Worm (Caenorhabditis elegans) whole organism, L1 larva: Measurements from ENCODE around the gene ZK1058.9.

Source experiments
- C04F5.9 ChIP-seq: sonication (generic microtip); optimal IDR thresholded peaks from 2 replicates; lab custom pipeline; 2016; ENCODE audit warnings: missing genetic modification characterization, missing compliant biosample characterization
- C16A3.4 ChIP-seq: fragments of 150-350 bp; optimal IDR thresholded peaks from 2 replicates; lab custom pipeline; 2014; ENCODE audit warnings: missing biosample characterization, missing genetic modification characterization
- C34B4.2 ChIP-seq: sonication (generic microtip); optimal IDR thresholded peaks from 2 replicates; lab custom pipeline; 2017; ENCODE audit warnings: mild to moderate bottlenecking, missing genetic modification characterization, missing compliant biosample characterization
- Y116A8C.19 ChIP-seq: sonication (generic microtip); optimal IDR thresholded peaks from 2 replicates; lab custom pipeline; 2016; ENCODE audit warnings: missing compliant biosample characterization, missing genetic modification characterization, borderline replicate concordance
- alr-1 ChIP-seq: fragments of 200-800 bp; sonication (Bioruptor generic); optimal IDR thresholded peaks from 2 replicates; lab custom pipeline; 2018; ENCODE audit warnings: borderline replicate concordance, mild to moderate bottlenecking, missing genetic modification characterization, missing compliant biosample characterization
- aly-2 ChIP-seq: fragments of 150-350 bp; optimal IDR thresholded peaks from 2 replicates; lab custom pipeline; 2014; ENCODE audit warnings: missing biosample characterization, missing genetic modification characterization
- ama-1 ChIP-seq: fragments of 150-350 bp; optimal IDR thresholded peaks from 2 replicates; lab custom pipeline; 2014
- ceh-8 ChIP-seq: fragments of 200-800 bp; sonication (Bioruptor generic); optimal IDR thresholded peaks from 2 replicates; lab custom pipeline; 2018; ENCODE audit warnings: mild to moderate bottlenecking, missing genetic modification characterization, moderate library complexity, missing compliant biosample characterization
- ceh-88 ChIP-seq: fragments of 200-800 bp; sonication (Bioruptor generic); IDR thresholded peaks from 2 replicates; pipeline ENCODE4 v1.3.6; 2022; ENCODE audit warnings: missing genetic modification characterization, missing compliant biosample characterization
- dpl-1 ChIP-seq, 3 experiments: fragments of 150-350 bp in 2 of 3; sonication (generic microtip) in 1 of 3; optimal IDR thresholded peaks; 2 replicates each; lab custom pipeline; 2014 to 2017; ENCODE audit warnings: missing biosample characterization in 3 of 3, missing genetic modification characterization in 3 of 3, missing genetic modification reagents in 3 of 3
- efl-1 ChIP-seq, 4 experiments: fragments of 150-350 bp; optimal IDR thresholded peaks in 3 of 4; peaks in 1 of 4; 1 replicate in 1 of 4; 2 replicates in 3 of 4; lab custom pipeline; 2014; ENCODE audit warnings: missing biosample characterization in 2 of 4, missing genetic modification characterization in 2 of 4, missing genetic modification reagents in 2 of 4
- efl-3 ChIP-seq: fragments of 200-800 bp; sonication (Bioruptor generic); optimal IDR thresholded peaks from 2 replicates; lab custom pipeline; 2018; ENCODE audit warnings: mild to moderate bottlenecking, missing genetic modification characterization, missing compliant biosample characterization
- egl-13 ChIP-seq: sonication (generic microtip); optimal IDR thresholded peaks from 2 replicates; lab custom pipeline; 2016; ENCODE audit warnings: missing genotype, missing genetic modification reagents, missing genetic modification characterization, missing compliant biosample characterization
- egl-27 ChIP-seq, 2 experiments: fragments of 150-350 bp in 1 of 2; sonication (generic microtip); optimal IDR thresholded peaks; 3 replicates each; lab custom pipeline; 2017 to 2018; ENCODE audit warnings: missing biosample characterization in 2 of 2, missing genetic modification characterization in 2 of 2, missing genetic modification reagents in 2 of 2
- elt-2 ChIP-seq: sonication (generic microtip); optimal IDR thresholded peaks from 2 replicates; lab custom pipeline; 2016; ENCODE audit warnings: missing genetic modification characterization, mild to moderate bottlenecking, inconsistent platforms, missing compliant biosample characterization, missing genetic modification reagents
- fkh-10 ChIP-seq: sonication (generic microtip); optimal IDR thresholded peaks from 2 replicates; lab custom pipeline; 2017; ENCODE audit warnings: missing biosample characterization, missing genetic modification reagents, missing genetic modification characterization
- fkh-4 ChIP-seq: sonication (generic microtip); optimal IDR thresholded peaks from 2 replicates; lab custom pipeline; 2016; ENCODE audit warnings: missing compliant biosample characterization, missing genetic modification characterization, borderline replicate concordance
- fos-1 ChIP-seq: fragments of 150-350 bp; optimal IDR thresholded peaks from 2 replicates; lab custom pipeline; 2014; ENCODE audit warnings: missing biosample characterization, missing genetic modification characterization
- grh-1 ChIP-seq: fragments of 200-800 bp; sonication (Bioruptor generic); IDR thresholded peaks from 2 replicates; pipeline ENCODE4 v1.3.6; 2022; ENCODE audit warnings: missing genetic modification reagents, missing genetic modification characterization, missing compliant biosample characterization
- hlh-4 ChIP-seq: sonication (generic microtip); optimal IDR thresholded peaks from 2 replicates; lab custom pipeline; 2016; ENCODE audit warnings: mild to moderate bottlenecking, missing genetic modification characterization, missing compliant biosample characterization
- hpl-2 ChIP-seq: fragments of 150-350 bp; optimal IDR thresholded peaks from 2 replicates; lab custom pipeline; 2014; ENCODE audit warnings: missing biosample characterization, missing genetic modification reagents, missing genetic modification characterization
- irx-1 ChIP-seq: sonication (generic microtip); optimal IDR thresholded peaks from 2 replicates; lab custom pipeline; 2016; ENCODE audit warnings: missing genetic modification characterization, missing compliant biosample characterization
- lin-14 ChIP-seq: fragments of 200-800 bp; sonication (Bioruptor generic); optimal IDR thresholded peaks from 2 replicates; lab custom pipeline; 2018; ENCODE audit warnings: mild to moderate bottlenecking, missing genetic modification characterization, moderate library complexity, missing compliant biosample characterization
- lin-15B ChIP-seq: fragments of 150-350 bp; sonication (generic microtip); optimal IDR thresholded peaks from 3 replicates; lab custom pipeline; 2014; ENCODE audit warnings: missing biosample characterization, missing genetic modification characterization
- lin-35 ChIP-seq, 2 experiments: fragments of 150-350 bp; optimal IDR thresholded peaks; 2 replicates each; lab custom pipeline; 2014; ENCODE audit warnings: missing biosample characterization in 2 of 2, missing genetic modification characterization in 2 of 2, missing genetic modification reagents in 2 of 2
- lin-39 ChIP-seq: fragments of 150-350 bp; optimal IDR thresholded peaks from 2 replicates; lab custom pipeline; 2014; ENCODE audit warnings: missing biosample characterization, missing genetic modification reagents, missing genetic modification characterization
- lsy-2 ChIP-seq, 2 experiments: fragments of 150-350 bp; optimal IDR thresholded peaks; 2 replicates each; lab custom pipeline; 2014; ENCODE audit warnings: missing biosample characterization in 2 of 2, missing genetic modification characterization in 2 of 2
- mep-1 ChIP-seq: fragments of 150-350 bp; optimal IDR thresholded peaks from 2 replicates; lab custom pipeline; 2014; ENCODE audit warnings: missing biosample characterization, missing genetic modification characterization
- nhr-20 ChIP-seq: sonication (generic microtip); optimal IDR thresholded peaks from 2 replicates; lab custom pipeline; 2016; ENCODE audit warnings: mild to moderate bottlenecking, missing genetic modification characterization, missing compliant biosample characterization
- nhr-237 ChIP-seq: fragments of 150-350 bp; optimal IDR thresholded peaks from 2 replicates; lab custom pipeline; 2014; ENCODE audit warnings: missing biosample characterization, missing genetic modification characterization
- nhr-71 ChIP-seq: sonication (generic microtip); optimal IDR thresholded peaks from 2 replicates; lab custom pipeline; 2016; ENCODE audit warnings: mild to moderate bottlenecking, missing genetic modification characterization, moderate library complexity, missing compliant biosample characterization
- nhr-76 ChIP-seq: sonication (generic microtip); optimal IDR thresholded peaks from 2 replicates; lab custom pipeline; 2017; ENCODE audit warnings: missing biosample characterization, missing genetic modification characterization
- nhr-77 ChIP-seq: fragments of 150-350 bp; optimal IDR thresholded peaks from 2 replicates; lab custom pipeline; 2014; ENCODE audit warnings: missing biosample characterization, missing genetic modification characterization
- nhr-85 ChIP-seq: sonication (generic microtip); peaks from one replicate; lab custom pipeline; 2016; ENCODE audit warnings: missing genetic modification characterization, inconsistent platforms, missing compliant biosample characterization
- pag-3 ChIP-seq: sonication (generic microtip); optimal IDR thresholded peaks from 2 replicates; lab custom pipeline; 2017; ENCODE audit warnings: missing genetic modification characterization, mild to moderate bottlenecking, missing compliant biosample characterization, antibody characterized with exemption, borderline replicate concordance; ENCODE audit not compliant: insufficient read depth
- pqm-1 ChIP-seq: sonication (generic microtip); optimal IDR thresholded peaks from 3 replicates; lab custom pipeline; 2017; ENCODE audit warnings: missing biosample characterization, missing genetic modification characterization
- rnt-1 ChIP-seq: sonication (generic microtip); optimal IDR thresholded peaks from 2 replicates; lab custom pipeline; 2016; ENCODE audit warnings: mild to moderate bottlenecking, missing genetic modification characterization, moderate library complexity, missing compliant biosample characterization
- skn-1 ChIP-seq: fragments of 150-350 bp; optimal IDR thresholded peaks from 2 replicates; lab custom pipeline; 2014; ENCODE audit warnings: missing biosample characterization, missing genetic modification characterization
- sox-4 ChIP-seq: sonication (generic microtip); optimal IDR thresholded peaks from 2 replicates; lab custom pipeline; 2016; ENCODE audit warnings: missing genetic modification characterization, missing compliant biosample characterization
- tbx-2 ChIP-seq: sonication (generic microtip); optimal IDR thresholded peaks from 2 replicates; lab custom pipeline; 2016; ENCODE audit warnings: missing genetic modification characterization, missing compliant biosample characterization
- tlp-1 ChIP-seq: fragments of 150-350 bp; optimal IDR thresholded peaks from 2 replicates; lab custom pipeline; 2014; ENCODE audit warnings: missing biosample characterization, missing genetic modification characterization
- unc-130 ChIP-seq: fragments of 150-350 bp; optimal IDR thresholded peaks from 2 replicates; lab custom pipeline; 2017; ENCODE audit warnings: missing biosample characterization, missing genetic modification characterization, inconsistent platforms
- unc-98 ChIP-seq: fragments of 200-800 bp; sonication (Bioruptor generic); IDR thresholded peaks from 2 replicates; pipeline ENCODE4 v1.3.6; 2022; ENCODE audit warnings: missing genetic modification characterization, missing compliant biosample characterization
- vab-15 ChIP-seq: sonication (generic microtip); optimal IDR thresholded peaks from 2 replicates; lab custom pipeline; 2017; ENCODE audit warnings: missing genotype, mild to moderate bottlenecking, missing genetic modification characterization, missing compliant biosample characterization
- xbp-1 ChIP-seq: sonication (generic microtip); optimal IDR thresholded peaks from 2 replicates; lab custom pipeline; 2016; ENCODE audit warnings: missing genetic modification characterization, missing compliant biosample characterization
- zag-1 ChIP-seq: fragments of 150-350 bp; optimal IDR thresholded peaks from 2 replicates; lab custom pipeline; 2014; ENCODE audit warnings: missing biosample characterization, missing genetic modification characterization
- zip-4 ChIP-seq: fragments of 200-800 bp; sonication (Bioruptor generic); optimal IDR thresholded peaks from 2 replicates; lab custom pipeline; 2018; ENCODE audit warnings: mild to moderate bottlenecking, missing genetic modification characterization, moderate library complexity, missing compliant biosample characterization
- ztf-4 ChIP-seq: fragments of 150-350 bp; optimal IDR thresholded peaks from 2 replicates; lab custom pipeline; 2014; ENCODE audit warnings: missing biosample characterization, missing genetic modification characterization

ZK1058.9 gene

ce11 chrIII:3927450-3927849, 1.4 kb upstream of the ZK1058.9 start (continued):
- TF ChIP-seq lin-35 (GFP tag; optimal IDR thresholded peaks at IDR 0.05; lab: Kevin White, UChicago) (peak in 1 of 2 experiments; percentile 30), Y116A8C.19 (no peak), nhr-71 (tag; lab: Kevin White, UChicago) (peak; percentile 61), nhr-76 (tag; lab: Kevin White, UChicago) (no peak), egl-13 (tag; lab: Kevin White, UChicago) (no peak), aly-2 (tag; lab: Kevin White, UChicago) (no peak), ztf-4 (no peak), tlp-1 (tag; lab: Kevin White, UChicago) (no peak), fkh-4 (tag; lab: Kevin White, UChicago) (no peak), dpl-1 (GFP tag; optimal IDR thresholded peaks at IDR 0.05; lab: Kevin White, UChicago) (peak in 2 of 3 experiments; percentile 18 to 27), vab-15 (tag; lab: Kevin White, UChicago) (no peak), unc-98 (no peak), ceh-8 (no peak), grh-1 (GFP tag; lab: Robert Waterston, UW) (no peak), tbx-2 (tag; lab: Kevin White, UChicago) (no peak), hpl-2 (no peak), zag-1 (tag; lab: Kevin White, UChicago) (no peak), pqm-1 (tag; lab: Kevin White, UChicago) (no peak), C04F5.9 (tag; lab: Kevin White, UChicago) (no peak), elt-2 (no peak), nhr-20 (no peak), zip-4 (no peak), irx-1 (tag; lab: Kevin White, UChicago) (no peak), hlh-4 (tag; lab: Kevin White, UChicago) (no peak), lin-15B (no peak), fkh-10 (GFP tag; lab: Kevin White, UChicago) (no peak), xbp-1 (tag; lab: Kevin White, UChicago) (no peak), nhr-237 (tag; lab: Kevin White, UChicago) (no peak), egl-27 (tag; optimal IDR thresholded peaks at IDR 0.05; lab: Kevin White, UChicago) (no peak), efl-3 (no peak), C16A3.4 (tag; lab: Kevin White, UChicago) (no peak), lin-14 (GFP tag; lab: Kevin White, UChicago) (peak; percentile 79), unc-130 (tag; lab: Kevin White, UChicago) (peak; percentile 65), ama-1 (lab: Kevin White, UChicago) (no peak), efl-1 (optimal IDR thresholded peaks at IDR 0.05; lab: Kevin White, UChicago) (peak; percentile 9 to 44), efl-1 (GFP tag; optimal IDR thresholded peaks at IDR 0.05 in 1 of 2; lab: Kevin White, UChicago) (peak; percentile 49 to 91), sox-4 (no peak), lsy-2 (tag; optimal IDR thresholded peaks at IDR 0.05; lab: Kevin White, UChicago) (peak; percentile 15 to 38)

ce11 chrIII:3926801-3927200, 785 bp upstream of the ZK1058.9 start:
- TF ChIP-seq grh-1 (GFP tag; lab: Robert Waterston, UW) (no peak), pag-3 (tag; lab: Kevin White, UChicago) (no peak), ceh-88 (no peak), lin-39 (tag; lab: Kevin White, UChicago) (no peak), nhr-71 (tag; lab: Kevin White, UChicago) (no peak), zip-4 (no peak), fos-1 (no peak), ceh-8 (no peak), unc-130 (tag; lab: Kevin White, UChicago) (no peak), egl-27 (tag; optimal IDR thresholded peaks at IDR 0.05; lab: Kevin White, UChicago) (no peak), C34B4.2 (tag; lab: Kevin White, UChicago) (no peak), rnt-1 (tag; lab: Kevin White, UChicago) (no peak), nhr-237 (tag; lab: Kevin White, UChicago) (no peak), alr-1 (tag; lab: Kevin White, UChicago) (no peak), skn-1 (tag; lab: Kevin White, UChicago) (no peak), nhr-85 (no peak), mep-1 (no peak), nhr-77 (tag; lab: Kevin White, UChicago) (no peak)
